Fruit fly (Drosophila melanogaster) whole organism, prepupa: ENCODE results near the gene Takl1.
A peak's percentile ranks its signal among the peaks of the same experiment; 100 is the strongest.

ENCODE experiments used
- Blimp-1 ChIP-seq: fragments of 200-800 bp; sonication (Bioruptor generic); optimal IDR thresholded peaks from 3 replicates; lab custom pipeline; 2017; ENCODE audit warnings: missing biosample characterization, missing genetic modification characterization, mild to moderate bottlenecking, moderate library complexity, missing genetic modification reagents
- CG10631 ChIP-seq: fragments of 200-800 bp; sonication (Bioruptor generic); optimal IDR thresholded peaks from 2 replicates; lab custom pipeline; 2016; ENCODE audit warnings: missing biosample characterization, missing genetic modification characterization
- CG11294 ChIP-seq: fragments of 200-800 bp; sonication (Bioruptor generic); IDR thresholded peaks from 2 replicates; pipeline ENCODE4 v1.3.6; 2022; ENCODE audit warnings: missing biosample characterization, missing genetic modification characterization
- CG11762 ChIP-seq: fragments of 200-800 bp; sonication (Bioruptor generic); optimal IDR thresholded peaks from 3 replicates; lab custom pipeline; 2016; ENCODE audit warnings: missing biosample characterization, missing genetic modification characterization; ENCODE audit not compliant: insufficient read depth
- CG11902 ChIP-seq: fragments of 200-800 bp; sonication (Bioruptor generic); optimal IDR thresholded peaks from 3 replicates; lab custom pipeline; 2016; ENCODE audit warnings: missing biosample characterization, missing genetic modification characterization
- CG15336 ChIP-seq: fragments of 200-800 bp; sonication (Bioruptor generic); IDR thresholded peaks from 2 replicates; pipeline ENCODE4 v1.3.6; 2022; ENCODE audit warnings: missing biosample characterization, missing genetic modification characterization
- CG1621 ChIP-seq: fragments of 200-800 bp; sonication (Bioruptor generic); optimal IDR thresholded peaks from 3 replicates; lab custom pipeline; 2018; ENCODE audit warnings: missing biosample characterization, mild to moderate bottlenecking, missing genetic modification characterization
- CG16779 ChIP-seq: fragments of 200-800 bp; sonication (Bioruptor generic); optimal IDR thresholded peaks from 3 replicates; lab custom pipeline; 2017; ENCODE audit warnings: missing biosample characterization, mild to moderate bottlenecking, missing genetic modification characterization
- CG3032 ChIP-seq: fragments of 200-800 bp; optimal IDR thresholded peaks from 2 replicates; lab custom pipeline; 2019; ENCODE audit warnings: missing biosample characterization, mild to moderate bottlenecking, missing genetic modification characterization, moderate library complexity
- CG34406 ChIP-seq: fragments of 200-800 bp; sonication (Bioruptor generic); optimal IDR thresholded peaks from 3 replicates; lab custom pipeline; 2016; ENCODE audit warnings: missing biosample characterization, missing genetic modification characterization
- CG4318 ChIP-seq: fragments of 200-800 bp; sonication (Bioruptor generic); optimal IDR thresholded peaks from 3 replicates; lab custom pipeline; 2017; ENCODE audit warnings: missing biosample characterization, mild to moderate bottlenecking, missing genetic modification characterization
- CG6163 ChIP-seq: fragments of 200-800 bp; sonication (Bioruptor generic); IDR thresholded peaks from 3 replicates; pipeline ENCODE4 v1.3.6; 2022; ENCODE audit warnings: missing biosample characterization, missing genetic modification characterization
- CG6276 ChIP-seq: fragments of 200-800 bp; sonication (Bioruptor generic); optimal IDR thresholded peaks from 2 replicates; lab custom pipeline; 2017; ENCODE audit warnings: missing biosample characterization, mild to moderate bottlenecking, missing genetic modification characterization
- CG6792 ChIP-seq: fragments of 200-800 bp; sonication (Bioruptor generic); optimal IDR thresholded peaks from 3 replicates; lab custom pipeline; 2016; ENCODE audit warnings: missing biosample characterization, missing genetic modification characterization
- CG6808 ChIP-seq: fragments of 200-800 bp; sonication (Bioruptor generic); optimal IDR thresholded peaks from 3 replicates; lab custom pipeline; 2017; ENCODE audit warnings: missing biosample characterization, missing genetic modification characterization, mild to moderate bottlenecking, moderate library complexity, missing genetic modification reagents
- CG6854 ChIP-seq: fragments of 200-800 bp; sonication (Bioruptor generic); optimal IDR thresholded peaks from 2 replicates; lab custom pipeline; 2017; ENCODE audit warnings: missing biosample characterization, mild to moderate bottlenecking, missing genetic modification characterization
- CG7368 ChIP-seq: fragments of 200-800 bp; sonication (Bioruptor generic); optimal IDR thresholded peaks from 3 replicates; lab custom pipeline; 2016; ENCODE audit warnings: missing biosample characterization, missing genetic modification characterization
- CG8119 ChIP-seq: fragments of 200-800 bp; sonication (Bioruptor generic); IDR thresholded peaks from 3 replicates; pipeline ENCODE4 v1.3.6; 2022; ENCODE audit warnings: missing biosample characterization, missing genetic modification characterization
- CG8319 ChIP-seq: fragments of 200-800 bp; sonication (Bioruptor generic); optimal IDR thresholded peaks from 3 replicates; lab custom pipeline; 2016; ENCODE audit warnings: missing biosample characterization, missing genetic modification characterization
- CG8632 ChIP-seq: fragments of 200-800 bp; sonication (Bioruptor generic); optimal IDR thresholded peaks from 3 replicates; lab custom pipeline; 2016; ENCODE audit warnings: missing biosample characterization, missing genetic modification characterization
- CG9139 ChIP-seq: fragments of 200-800 bp; sonication (Bioruptor generic); optimal IDR thresholded peaks from 3 replicates; lab custom pipeline; 2017; ENCODE audit warnings: missing biosample characterization, mild to moderate bottlenecking, missing genetic modification characterization
- Eip75B ChIP-seq: fragments of 200-800 bp; sonication (Bioruptor generic); optimal IDR thresholded peaks from 3 replicates; lab custom pipeline; 2016; ENCODE audit warnings: missing biosample characterization, missing genetic modification characterization
- Ets21C ChIP-seq: fragments of 200-800 bp; sonication (Bioruptor generic); optimal IDR thresholded peaks from 3 replicates; lab custom pipeline; 2016; ENCODE audit warnings: missing biosample characterization, missing genetic modification characterization
- Ets96B ChIP-seq: fragments of 200-800 bp; optimal IDR thresholded peaks from 2 replicates; lab custom pipeline; 2019; ENCODE audit warnings: missing biosample characterization, mild to moderate bottlenecking, missing genetic modification characterization, moderate library complexity
- Gug ChIP-seq: fragments of 200-800 bp; sonication (Bioruptor generic); IDR thresholded peaks from 2 replicates; pipeline ENCODE4 v1.3.6; 2022; ENCODE audit warnings: missing biosample characterization, missing genetic modification characterization
- Hr38 ChIP-seq: sonication (Bioruptor generic); optimal IDR thresholded peaks from 2 replicates; lab custom pipeline; 2016; ENCODE audit warnings: missing biosample characterization, missing genetic modification characterization
- Hr39 ChIP-seq: fragments of 200-800 bp; sonication (Bioruptor generic); optimal IDR thresholded peaks from 2 replicates; lab custom pipeline; 2016; ENCODE audit warnings: missing biosample characterization, missing genetic modification characterization
- Hr4 ChIP-seq: fragments of 200-800 bp; sonication (Bioruptor generic); optimal IDR thresholded peaks from 3 replicates; lab custom pipeline; 2016; ENCODE audit warnings: missing biosample characterization, missing genetic modification characterization
- OdsH ChIP-seq: fragments of 200-800 bp; sonication (Bioruptor generic); optimal IDR thresholded peaks from 3 replicates; lab custom pipeline; 2016; ENCODE audit warnings: missing biosample characterization, missing genetic modification characterization
- Smox ChIP-seq: fragments of 200-800 bp; sonication (Bioruptor generic); optimal IDR thresholded peaks from 3 replicates; lab custom pipeline; 2016; ENCODE audit warnings: missing biosample characterization, missing genetic modification characterization
- Sox102F ChIP-seq: fragments of 200-800 bp; sonication (Bioruptor generic); optimal IDR thresholded peaks from 2 replicates; lab custom pipeline; 2016; ENCODE audit warnings: missing biosample characterization, mild to moderate bottlenecking, missing genetic modification characterization
- Sox14 ChIP-seq: fragments of 200-800 bp; sonication (Bioruptor generic); optimal IDR thresholded peaks from 3 replicates; lab custom pipeline; 2016; ENCODE audit warnings: missing biosample characterization, missing genetic modification characterization
- Sox15 ChIP-seq: fragments of 200-800 bp; sonication (Bioruptor generic); optimal IDR thresholded peaks from 3 replicates; lab custom pipeline; 2016; ENCODE audit warnings: missing biosample characterization, missing genetic modification characterization
- acj6 ChIP-seq: fragments of 200-800 bp; sonication (Bioruptor generic); optimal IDR thresholded peaks from 3 replicates; lab custom pipeline; 2016; ENCODE audit warnings: missing biosample characterization, missing genetic modification characterization
- cyc ChIP-seq: fragments of 200-800 bp; sonication (Bioruptor generic); optimal IDR thresholded peaks from 3 replicates; lab custom pipeline; 2016; ENCODE audit warnings: missing biosample characterization, missing genetic modification characterization
- dac ChIP-seq: fragments of 200-800 bp; sonication (Bioruptor generic); optimal IDR thresholded peaks from 2 replicates; lab custom pipeline; 2017; ENCODE audit warnings: missing biosample characterization, mild to moderate bottlenecking, missing genetic modification characterization
- eg ChIP-seq: fragments of 200-800 bp; sonication (Bioruptor generic); IDR thresholded peaks from 3 replicates; pipeline ENCODE4 v1.3.6; 2022; ENCODE audit warnings: missing biosample characterization, missing genetic modification characterization
- esn ChIP-seq: fragments of 200-800 bp; sonication (Bioruptor generic); optimal IDR thresholded peaks from 2 replicates; lab custom pipeline; 2016; ENCODE audit warnings: missing biosample characterization, mild to moderate bottlenecking, missing genetic modification characterization, moderate library complexity
- fd59A ChIP-seq: fragments of 200-800 bp; sonication (Bioruptor generic); optimal IDR thresholded peaks from 2 replicates; lab custom pipeline; 2017; ENCODE audit warnings: missing biosample characterization, mild to moderate bottlenecking, missing genetic modification characterization, missing genetic modification reagents
- fd85E ChIP-seq: fragments of 200-800 bp; sonication (Bioruptor generic); optimal IDR thresholded peaks from 3 replicates; lab custom pipeline; 2016; ENCODE audit warnings: missing biosample characterization, missing genetic modification characterization
- fkh ChIP-seq: fragments of 200-800 bp; sonication (Bioruptor generic); optimal IDR thresholded peaks from 3 replicates; lab custom pipeline; 2017; ENCODE audit warnings: missing biosample characterization, mild to moderate bottlenecking, missing genetic modification characterization, moderate library complexity
- lz ChIP-seq: fragments of 200-800 bp; sonication (Bioruptor generic); optimal IDR thresholded peaks from 3 replicates; lab custom pipeline; 2016; ENCODE audit warnings: missing biosample characterization, missing genetic modification characterization
- salr ChIP-seq, 2 experiments: fragments of 200-800 bp; sonication (Bioruptor generic); optimal IDR thresholded peaks; 3 replicates each; lab custom pipeline; 2016 to 2018; ENCODE audit warnings: missing biosample characterization in 2 of 2, missing genetic modification characterization in 2 of 2, mild to moderate bottlenecking in 1 of 2
- ss ChIP-seq, 2 experiments: fragments of 200-800 bp; sonication (Bioruptor generic); optimal IDR thresholded peaks; 2 replicates in 1 of 2; 3 replicates in 1 of 2; lab custom pipeline; 2017 to 2018; ENCODE audit warnings: mild to moderate bottlenecking in 2 of 2, missing biosample characterization in 2 of 2, missing genetic modification characterization in 2 of 2, moderate library complexity in 1 of 2
- svp ChIP-seq: fragments of 200-800 bp; sonication (Bioruptor generic); peaks from one replicate; lab custom pipeline; 2016; ENCODE audit warnings: missing biosample characterization, missing genetic modification characterization
- topi ChIP-seq: fragments of 200-800 bp; sonication (Bioruptor generic); optimal IDR thresholded peaks from 3 replicates; lab custom pipeline; 2016; ENCODE audit warnings: missing biosample characterization, missing genetic modification characterization
- vri ChIP-seq: fragments of 200-800 bp; sonication (Bioruptor generic); optimal IDR thresholded peaks from 3 replicates; lab custom pipeline; 2016; ENCODE audit warnings: missing biosample characterization, mild to moderate bottlenecking, missing genetic modification characterization

Takl1 gene

dm6 chr3R:20782655-20783105, 10.3 kb upstream of the Takl1 start (continued):
- peak; percentile 45; the same call in 1 of the 2 replicates for TF ChIP-seq CG11294 (GFP tag; lab: Robert Waterston, UW)
- no peak for TF ChIP-seq Sox14 (GFP tag; lab: Kevin White, UChicago)
- peak; percentile 65 for TF ChIP-seq CG8119
- TF ChIP-seq eg (GFP tag; lab: Robert Waterston, UW) = peak; percentile 75; the same call in 2 of the 3 replicates
- no peak for TF ChIP-seq CG8632 (GFP tag; lab: Kevin White, UChicago)
- no peak for TF ChIP-seq Hr38 (GFP tag; lab: Kevin White, UChicago)
- no peak for TF ChIP-seq Sox15 (GFP tag; lab: Kevin White, UChicago)
- TF ChIP-seq CG11762 (GFP tag; lab: Kevin White, UChicago) = no peak
- peak; percentile 87 for TF ChIP-seq CG6163 (GFP tag; lab: Robert Waterston, UW)
- TF ChIP-seq Hr4 (GFP tag; lab: Kevin White, UChicago) = no peak
- no peak for TF ChIP-seq CG6276 (GFP tag; lab: Kevin White, UChicago)
- TF ChIP-seq CG8319 (GFP tag; lab: Kevin White, UChicago) = no peak
- no peak for TF ChIP-seq CG34406
- peak; percentile 21 for TF ChIP-seq Ets96B
- no peak for TF ChIP-seq CG7368 (GFP tag; lab: Kevin White, UChicago)
- TF ChIP-seq topi = peak; percentile 11

- TF ChIP-seq salr (GFP tag; optimal IDR thresholded peaks at IDR 0.05; lab: Kevin White, UChicago) (peak; percentile 81 to 92), Smox (GFP tag; lab: Kevin White, UChicago) (peak; percentile 68), Ets96B (peak; percentile 94), CG1621 (tag; lab: Kevin White, UChicago) (peak; percentile 78), Blimp-1 (peak; percentile 76), CG8119 (peak; percentile 80), CG3032 (tag; lab: Kevin White, UChicago) (peak; percentile 96), fkh (GFP tag; lab: Kevin White, UChicago) (no peak), Ets21C (peak; percentile 59), esn (GFP tag; lab: Kevin White, UChicago) (peak; percentile 87), fd59A (GFP tag; lab: Kevin White, UChicago) (peak; percentile 74), topi (peak; percentile 75), CG11294 (GFP tag; lab: Robert Waterston, UW) (peak; percentile 75), Hr4 (GFP tag; lab: Kevin White, UChicago) (peak; percentile 80), Hr39 (peak; percentile 77), CG4318 (GFP tag; lab: Kevin White, UChicago) (peak; percentile 84), Eip75B (GFP tag; lab: Kevin White, UChicago) (peak; percentile 80), vri (GFP tag; lab: Kevin White, UChicago) (peak; percentile 27), fd85E (GFP tag; lab: Kevin White, UChicago) (no peak), CG8632 (GFP tag; lab: Kevin White, UChicago) (peak; percentile 90), eg (GFP tag; lab: Robert Waterston, UW) (peak; percentile 88), CG10631 (GFP tag; lab: Kevin White, UChicago) (peak; percentile 96), cyc (GFP tag; lab: Kevin White, UChicago) (peak; percentile 79), CG6163 (GFP tag; lab: Robert Waterston, UW) (peak; percentile 88), CG15336 (GFP tag; lab: Robert Waterston, UW) (peak; percentile 81), CG9139 (peak; percentile 79), Sox15 (GFP tag; lab: Kevin White, UChicago) (peak; percentile 75), svp (peak; percentile 70), CG6792 (peak; percentile 86), OdsH (GFP tag; lab: Kevin White, UChicago) (peak; percentile 92), CG6808 (GFP tag; lab: Kevin White, UChicago) (peak; percentile 88), dac (GFP tag; lab: Kevin White, UChicago) (peak; percentile 67), CG11762 (GFP tag; lab: Kevin White, UChicago) (peak; percentile 79), ss (GFP tag; optimal IDR thresholded peaks at IDR 0.05; lab: Kevin White, UChicago) (peak; percentile 85 to 87), Hr38 (GFP tag; lab: Kevin White, UChicago) (no peak), Gug (peak; percentile 85), Sox102F (GFP tag; lab: Kevin White, UChicago) (peak; percentile 64), lz (peak; percentile 82), CG6854 (GFP tag; lab: Kevin White, UChicago) (peak; percentile 29), CG8319 (GFP tag; lab: Kevin White, UChicago) (peak; percentile 78), Sox14 (GFP tag; lab: Kevin White, UChicago) (peak; percentile 78), acj6 (GFP tag; lab: Kevin White, UChicago) (peak; percentile 92), CG16779 (tag; lab: Kevin White, UChicago) (peak; percentile 76), CG11902 (peak; percentile 70)
These were observed 9.8 kb upstream of the Takl1 start for dm6 chr3R:20782104-20782654.
